Fruit fly (Drosophila melanogaster): ENCODE measurements around the gene CG42762.
A peak's percentile ranks its signal among the peaks of the same experiment; 100 is the strongest.

Gene CG42762

DNA sequence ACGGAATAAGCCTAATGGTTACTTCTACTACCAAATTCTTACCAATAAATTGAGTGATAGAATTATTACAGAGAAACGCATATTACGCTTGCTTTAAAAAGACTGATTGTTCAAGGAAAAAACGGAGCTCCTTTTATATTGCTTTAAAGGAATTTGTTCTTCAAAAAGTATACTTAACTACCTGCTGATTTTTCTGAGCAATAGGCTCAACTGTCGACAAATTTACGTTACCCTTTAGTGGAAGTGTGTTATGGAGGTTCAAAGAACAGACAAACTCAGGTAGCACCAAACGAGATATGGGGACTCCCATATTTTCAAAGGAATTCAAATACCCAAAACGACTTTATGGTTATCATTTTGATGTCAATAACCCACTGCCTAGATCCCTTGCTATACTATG is at the start of gene CG42762:
Gene CG42762 (minus strand): TSS at position 101 of the 400 bp plus-strand sequence.
- TF ChIP-seq noc (tag; optimal IDR thresholded peaks at IDR 0.05) = no peak

DNA sequence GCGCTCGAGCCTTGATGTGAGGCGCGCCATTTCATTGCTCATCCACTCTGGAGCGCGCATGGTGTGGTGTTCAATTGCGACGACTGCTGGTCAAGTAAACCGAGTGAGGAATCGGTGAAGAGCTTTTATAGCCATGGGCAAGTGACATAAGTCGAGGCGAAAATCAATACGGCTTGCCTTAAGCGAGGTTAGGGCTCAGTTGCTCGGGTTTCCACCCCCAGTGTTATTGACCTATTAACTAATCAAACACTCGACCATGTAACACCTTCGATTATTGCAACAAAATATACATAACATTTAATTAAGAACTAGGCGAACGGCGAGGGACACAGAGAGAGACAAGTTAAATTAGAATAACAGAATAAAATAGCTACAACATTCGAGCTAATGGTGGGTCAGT is 46.8 kb upstream of the CG42762 start, which contains the start of gene CG34134:
Gene CG34134 (minus strand): TSS at position 101 of the 400 bp plus-strand sequence.
- no peak for TF ChIP-seq noc (tag; optimal IDR thresholded peaks at IDR 0.05)

DNA sequence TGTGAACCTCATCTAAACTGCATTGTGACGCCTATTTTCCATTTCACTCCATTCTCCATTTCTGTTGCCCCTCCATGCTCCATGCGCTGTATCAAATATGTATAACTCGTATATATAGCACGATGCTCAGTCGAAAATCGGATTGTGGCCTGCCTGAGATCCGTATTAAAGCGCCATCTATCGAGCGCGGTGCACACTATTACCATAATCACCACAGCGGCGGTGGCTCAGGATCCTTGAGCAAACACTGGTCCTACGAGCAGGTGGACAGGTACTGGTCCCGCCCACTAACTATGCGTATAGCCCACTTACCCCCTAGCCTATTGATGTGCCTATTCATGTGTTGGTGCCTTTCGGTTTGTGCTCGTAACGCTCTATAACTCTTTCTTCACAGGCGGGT is 41.2 kb upstream of the CG42762 start:
- TF ChIP-seq noc (tag; optimal IDR thresholded peaks at IDR 0.05) = no peak

DNA sequence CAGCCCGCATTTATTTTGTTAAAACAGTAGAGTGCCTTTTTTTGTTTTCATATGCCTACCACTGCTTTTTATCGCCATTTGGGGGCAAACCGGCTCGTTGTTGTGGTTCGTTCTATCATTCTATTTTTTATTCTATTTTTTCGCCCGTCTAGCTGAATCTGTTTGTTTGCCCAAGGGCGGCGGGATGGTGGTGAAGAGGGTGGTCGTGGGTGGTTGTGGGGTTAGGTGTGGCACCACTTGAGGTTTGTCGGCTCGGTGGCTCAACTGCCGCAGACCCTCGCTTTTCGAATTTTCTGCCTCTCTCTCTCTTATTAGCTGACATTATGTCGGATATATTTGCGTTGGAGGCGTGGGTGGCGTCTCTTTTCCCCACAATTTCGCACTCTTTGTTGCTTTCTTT is 27.7 kb upstream of the CG42762 start:
- TF ChIP-seq noc (tag; optimal IDR thresholded peaks at IDR 0.05) = no peak

DNA sequence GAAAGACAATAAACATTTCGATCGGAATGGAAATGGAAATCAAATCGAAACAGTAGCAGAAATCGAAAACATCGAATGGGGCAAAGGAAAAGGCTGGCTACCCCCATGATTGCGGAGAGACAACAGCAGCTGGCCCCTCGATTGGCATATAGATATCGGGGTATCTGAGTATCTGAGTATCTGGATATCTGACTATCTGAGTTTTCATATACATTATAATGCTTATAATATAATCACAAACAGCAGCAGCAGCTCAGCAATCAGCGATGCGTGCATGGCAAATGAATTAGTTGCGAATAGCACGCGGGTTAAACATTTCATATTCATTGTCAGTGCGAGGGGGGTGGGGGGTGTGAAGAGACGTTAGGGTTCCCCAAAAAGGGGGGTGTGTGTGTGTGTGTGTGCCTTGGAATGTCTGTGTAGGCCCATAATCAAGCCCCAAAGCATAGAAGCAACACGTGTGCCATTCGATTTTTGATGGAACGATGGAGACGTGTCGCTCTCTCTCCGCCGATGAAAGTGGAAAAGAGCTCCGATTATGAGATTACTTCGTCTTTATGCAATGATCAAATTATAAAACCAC is 26.8 kb upstream of the CG42762 start:
- TF ChIP-seq noc (tag; optimal IDR thresholded peaks at IDR 0.05) = no peak

DNA sequence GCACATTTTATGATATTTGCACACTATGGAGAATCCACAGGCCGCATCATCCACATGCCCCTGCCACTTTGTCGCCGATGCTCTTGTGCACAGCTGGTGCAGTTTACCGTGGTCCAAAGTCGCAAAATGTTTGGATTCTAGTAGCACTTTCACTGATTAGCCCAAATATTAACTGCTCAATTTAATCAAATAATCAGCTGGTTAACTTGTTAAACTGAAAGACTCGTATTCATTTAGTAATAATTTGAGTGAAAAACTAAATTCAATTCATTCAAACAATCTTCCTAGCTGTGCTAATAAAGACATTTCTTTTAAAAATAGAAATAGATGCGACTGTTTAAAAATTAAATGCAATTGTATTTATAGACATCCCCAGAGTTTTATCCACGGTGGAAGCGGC is 24.2 kb upstream of the CG42762 start:
- TF ChIP-seq noc (tag; optimal IDR thresholded peaks at IDR 0.05) = no peak

DNA sequence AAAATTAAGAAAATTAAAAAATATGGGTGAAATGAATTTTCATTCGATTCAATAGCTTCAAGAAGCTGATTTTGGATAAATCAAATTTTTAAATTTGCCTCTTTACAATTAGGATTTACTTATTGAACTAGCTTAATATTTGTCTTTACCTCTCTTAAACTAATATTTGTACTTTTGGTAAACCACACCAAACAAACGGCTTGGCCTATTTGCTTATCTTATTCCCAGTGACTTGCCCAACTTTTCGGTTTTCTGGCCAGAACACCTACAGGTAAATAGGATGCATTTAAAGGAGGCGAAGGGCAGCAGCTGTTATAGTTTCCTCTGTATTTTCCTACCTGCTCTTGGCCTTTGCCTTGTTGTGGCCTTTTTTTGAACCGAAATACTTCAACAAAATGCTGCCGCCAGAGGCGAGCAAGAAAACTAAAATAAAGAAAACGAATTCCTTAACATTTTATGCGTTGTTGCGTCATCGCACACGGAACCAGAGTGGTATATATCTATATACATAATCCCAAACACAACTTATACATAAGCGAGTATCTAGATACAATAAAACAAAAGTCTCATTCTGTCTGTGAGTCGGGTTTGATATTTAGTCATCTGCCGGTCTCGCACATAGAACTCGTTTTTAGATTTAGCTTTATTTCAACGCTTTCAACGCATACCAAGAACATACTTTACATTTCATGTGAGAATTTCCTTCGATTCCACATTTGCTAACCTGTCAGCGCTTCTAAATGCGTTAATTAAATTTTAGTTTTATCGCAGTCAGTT is 22.1 kb upstream of the CG42762 start:
- TF ChIP-seq noc (tag; optimal IDR thresholded peaks at IDR 0.05) = no peak

DNA sequence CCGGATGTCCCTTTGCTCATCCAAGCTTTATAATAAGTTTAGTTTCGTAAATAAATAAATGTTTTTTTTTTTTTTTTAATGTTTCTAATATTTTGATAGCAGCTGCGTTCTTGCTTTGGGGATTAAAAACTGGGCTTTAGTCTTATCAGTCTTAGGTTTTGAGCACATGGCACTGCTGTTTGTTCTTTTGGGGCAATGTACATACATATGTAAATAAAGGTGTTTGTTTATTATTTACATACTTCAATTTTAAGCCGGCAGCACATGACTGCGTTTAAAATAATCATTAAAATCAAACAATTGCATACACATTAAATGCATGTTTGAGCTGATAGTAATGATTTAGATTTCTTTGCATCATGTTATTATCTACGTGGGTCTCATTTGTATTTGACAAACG is 20.4 kb upstream of the CG42762 start:
- TF ChIP-seq noc (tag; optimal IDR thresholded peaks at IDR 0.05) = no peak

DNA sequence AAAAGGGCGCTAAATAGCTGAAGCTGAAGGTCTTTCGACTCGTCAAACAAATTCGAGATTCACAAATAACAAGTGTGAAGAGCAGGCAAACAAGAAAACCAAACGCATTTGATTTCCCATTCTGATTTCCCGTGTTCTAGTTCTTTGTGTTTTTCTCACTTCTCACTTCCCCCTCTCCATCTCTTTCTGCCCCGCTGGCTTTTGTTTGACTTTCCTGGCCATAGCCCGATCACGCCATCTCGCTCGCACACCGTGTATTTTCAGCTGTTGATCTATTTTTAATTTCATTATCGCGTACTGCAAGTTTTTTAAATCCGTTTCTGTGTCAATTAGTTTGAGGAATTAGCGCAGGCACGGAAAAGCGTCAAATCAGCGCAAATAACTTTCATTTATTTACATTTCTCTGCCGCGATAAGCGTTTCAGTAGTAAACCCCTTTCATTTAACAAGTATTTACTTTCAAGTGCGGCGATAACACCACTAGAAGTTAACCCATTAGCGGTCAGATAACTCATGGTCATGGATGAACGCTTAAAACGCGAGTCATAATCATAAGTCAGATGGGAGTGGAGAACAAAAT is 19.8 kb upstream of the CG42762 start:
- TF ChIP-seq noc (tag; optimal IDR thresholded peaks at IDR 0.05) = peak; percentile 65

DNA sequence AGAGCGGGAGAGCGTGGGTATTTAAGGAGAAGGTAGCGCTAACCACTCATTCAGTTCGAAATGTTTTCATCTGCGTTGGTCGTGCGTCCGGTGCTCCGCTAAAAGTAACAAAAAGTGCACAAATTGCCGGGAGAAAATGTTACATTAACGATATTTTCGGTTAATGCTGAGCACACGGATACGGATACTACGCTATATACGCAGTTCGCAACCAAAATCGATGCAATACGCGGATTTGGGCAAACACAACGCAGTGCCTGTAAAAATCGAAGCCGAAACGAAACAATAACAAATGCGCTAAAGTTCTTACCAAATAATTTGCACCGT is 19.1 kb upstream of the CG42762 start, which contains the start of gene Piezo:
Gene Piezo (plus strand): TSS at position 49 of the 327 bp plus-strand sequence.
- no peak for TF ChIP-seq noc (tag; optimal IDR thresholded peaks at IDR 0.05)

DNA sequence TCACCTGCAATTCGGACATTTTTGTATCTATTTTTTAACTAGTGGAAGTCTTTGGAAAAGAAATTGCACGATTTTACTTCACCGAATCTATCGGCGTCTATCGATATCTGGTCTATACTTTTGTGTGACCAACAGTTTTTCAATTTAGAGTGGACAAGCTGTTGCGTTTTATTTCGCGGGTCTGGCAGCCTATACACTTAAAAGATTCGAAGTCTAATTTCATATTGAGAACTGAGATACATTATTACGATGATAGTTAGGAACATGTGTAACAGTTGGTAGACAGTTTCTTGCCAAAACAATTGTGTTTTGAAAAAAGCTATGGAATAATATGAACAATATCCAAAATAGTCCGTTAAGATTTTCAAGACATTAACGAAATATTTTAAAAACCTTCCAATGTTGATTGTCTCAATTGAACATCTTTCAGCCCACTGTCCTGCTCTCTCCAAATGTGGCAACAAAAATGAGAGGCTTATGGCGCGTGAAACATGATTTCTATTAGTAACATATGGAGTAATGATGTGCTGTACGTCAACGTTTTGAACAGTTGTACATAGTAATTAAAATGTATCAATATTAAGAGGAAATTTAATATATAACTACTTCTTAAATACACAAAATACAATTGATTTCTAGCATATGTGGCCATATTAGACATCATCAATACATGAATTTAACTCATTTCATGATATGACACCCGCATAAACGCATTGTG is 18.6 kb upstream of the CG42762 start, which contains the start of gene Acbp1:
Gene Acbp1 (minus strand): TSS at position 146 of the 718 bp plus-strand sequence.
- peak; percentile 98 for TF ChIP-seq noc (tag; optimal IDR thresholded peaks at IDR 0.05)

DNA sequence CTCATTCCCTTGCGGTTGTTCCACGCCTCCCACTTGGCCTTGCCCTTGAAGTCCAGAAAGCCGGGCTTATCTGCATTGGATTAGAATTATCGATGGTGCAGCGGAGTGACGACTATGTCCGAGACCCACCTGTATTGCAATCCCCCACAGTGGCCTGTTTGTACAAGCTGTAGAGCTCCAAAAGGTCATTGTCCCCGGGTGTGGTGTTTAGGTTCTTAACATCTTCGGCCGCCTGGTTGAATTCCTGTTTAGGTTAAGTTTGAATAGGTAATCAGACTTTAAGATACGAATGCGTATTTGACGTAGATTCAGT is 18.1 kb upstream of the CG42762 start:
- no peak for TF ChIP-seq noc (tag; optimal IDR thresholded peaks at IDR 0.05)

DNA sequence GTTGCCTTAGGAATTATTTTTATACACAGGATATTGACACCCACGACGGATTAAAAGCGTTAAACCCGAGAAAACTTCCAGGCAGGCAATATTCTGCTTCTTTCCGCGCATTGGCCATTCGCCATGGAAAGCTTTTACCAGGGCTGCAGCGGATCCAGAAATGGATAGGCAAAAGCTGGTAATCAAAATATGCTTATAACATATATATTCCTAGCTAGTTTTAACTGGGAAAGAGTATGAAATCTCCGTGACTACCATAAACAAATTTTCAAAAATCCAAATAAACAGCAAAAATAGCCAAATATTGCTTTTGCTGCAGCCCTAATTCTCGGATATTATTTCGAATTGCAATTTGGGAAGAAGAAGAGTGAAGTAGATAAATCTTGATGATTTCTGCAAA is 15.7 kb upstream of the CG42762 start, which contains the start of the genes PAPLA1 and Rbsn-5:
Gene PAPLA1 (minus strand): TSS at position 141 of the 400 bp plus-strand sequence.
Gene Rbsn-5 (plus strand): TSS at position 335 of the 400 bp plus-strand sequence.
- TF ChIP-seq noc (tag; optimal IDR thresholded peaks at IDR 0.05) = peak; percentile 93

DNA sequence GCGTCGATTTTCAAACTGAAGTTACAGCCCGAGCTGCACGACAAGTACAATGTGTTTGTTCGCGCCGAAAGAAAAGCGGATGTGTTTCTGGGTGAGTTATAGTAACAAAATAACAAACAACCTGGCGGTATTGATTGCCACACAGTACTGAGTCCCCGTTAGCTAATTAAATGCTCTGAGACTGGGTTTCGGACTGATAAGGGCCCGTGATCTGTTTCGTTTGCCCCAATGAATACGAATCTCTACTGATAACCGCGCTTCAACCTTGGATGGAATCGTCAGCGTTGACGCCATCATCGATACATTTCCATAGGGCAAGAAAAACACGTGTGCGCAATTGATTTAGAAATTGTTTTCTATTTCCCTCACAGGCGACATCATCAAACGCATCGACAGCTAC is 13.3 kb upstream of the CG42762 start:
- no peak for TF ChIP-seq noc (tag; optimal IDR thresholded peaks at IDR 0.05)

DNA sequence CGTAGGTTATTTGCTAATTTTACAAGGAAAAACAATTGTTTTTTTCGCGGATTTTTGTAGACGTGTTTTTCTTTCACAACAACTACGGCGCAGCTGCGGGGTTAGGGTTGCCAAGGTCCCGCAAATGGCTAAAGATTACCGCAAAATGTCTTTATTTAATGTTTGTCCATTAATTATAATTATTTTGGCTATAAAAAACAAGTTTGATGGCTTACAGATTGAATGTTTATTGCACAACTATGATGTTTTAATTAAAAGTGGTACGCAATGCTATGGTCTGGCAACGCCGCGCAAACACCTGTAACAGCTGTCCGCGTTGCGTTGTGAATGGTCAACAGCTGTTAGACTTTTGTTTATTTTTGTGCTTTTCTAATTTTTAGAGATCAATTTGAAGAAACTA is 12.8 kb upstream of the CG42762 start:
- TF ChIP-seq noc (tag; optimal IDR thresholded peaks at IDR 0.05) = peak; percentile 73

DNA sequence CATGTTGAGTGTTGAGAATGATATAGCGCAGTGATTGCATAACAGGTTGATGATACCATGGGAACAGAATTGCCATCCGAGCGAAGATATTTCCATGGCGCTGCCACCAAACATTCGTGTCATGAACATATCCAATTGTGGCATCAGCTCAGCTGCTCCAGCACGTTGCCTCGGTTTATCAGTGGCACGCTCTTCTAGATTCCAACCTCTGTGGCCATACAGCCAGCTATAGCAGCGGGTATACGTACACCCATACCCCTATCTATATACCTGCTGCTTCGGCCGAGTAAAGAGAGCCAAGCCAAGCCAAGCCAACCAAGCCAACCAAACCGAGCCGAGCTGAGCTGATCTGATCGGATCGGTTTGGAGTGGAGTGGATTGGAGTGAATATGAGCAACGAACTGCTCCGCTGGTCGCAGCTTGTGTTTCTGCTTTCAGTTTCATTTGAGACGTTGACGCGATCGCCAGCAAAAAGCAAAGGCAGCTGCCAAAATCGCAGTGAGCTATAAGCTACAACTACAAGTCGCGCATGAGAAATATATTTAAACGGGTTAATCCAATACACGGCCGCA is 4.8 kb upstream of the CG42762 start:
- no peak for TF ChIP-seq noc (tag; optimal IDR thresholded peaks at IDR 0.05)

All from whole organism, larva.